Worm (Caenorhabditis elegans) whole organism, late embryonic: ENCODE measurements around the gene sri-69.

Experiments used
- ceh-2 ChIP-seq: sonication (generic microtip); optimal IDR thresholded peaks from 2 replicates; lab custom pipeline; 2016; ENCODE audit warnings: missing genotype, missing genetic modification characterization, missing compliant biosample characterization
- lim-6 ChIP-seq: sonication (generic microtip); optimal IDR thresholded peaks from 2 replicates; lab custom pipeline; 2016; ENCODE audit warnings: missing genetic modification characterization, missing compliant biosample characterization

DNA sequence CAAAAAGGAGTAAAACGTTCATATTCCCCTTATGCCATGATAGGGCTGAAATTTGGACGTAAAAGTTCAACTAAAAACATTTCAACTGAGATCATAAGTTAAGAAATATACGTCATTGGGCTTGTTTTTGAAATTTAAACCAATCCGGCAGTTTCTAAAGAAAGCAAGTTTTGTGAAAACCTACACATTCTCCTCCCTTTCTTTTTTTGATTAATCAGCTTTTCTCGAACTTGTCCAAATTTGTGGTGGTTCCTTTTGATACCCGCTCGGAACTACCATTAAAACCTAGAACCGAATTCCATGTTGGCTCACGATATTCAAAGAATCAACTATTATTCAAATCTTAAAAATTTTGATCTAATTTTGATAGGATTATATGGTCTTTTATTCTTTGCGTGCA is 27.8 kb downstream of the sri-69 start, which contains the start of gene srz-54:
- no peak for TF ChIP-seq ceh-2 (tag; lab: Kevin White, UChicago)
- TF ChIP-seq lim-6 (tag; lab: Kevin White, UChicago), result no peak
